Worm (Caenorhabditis elegans): ENCODE measurements around the gene F14F8.9.

DNA sequence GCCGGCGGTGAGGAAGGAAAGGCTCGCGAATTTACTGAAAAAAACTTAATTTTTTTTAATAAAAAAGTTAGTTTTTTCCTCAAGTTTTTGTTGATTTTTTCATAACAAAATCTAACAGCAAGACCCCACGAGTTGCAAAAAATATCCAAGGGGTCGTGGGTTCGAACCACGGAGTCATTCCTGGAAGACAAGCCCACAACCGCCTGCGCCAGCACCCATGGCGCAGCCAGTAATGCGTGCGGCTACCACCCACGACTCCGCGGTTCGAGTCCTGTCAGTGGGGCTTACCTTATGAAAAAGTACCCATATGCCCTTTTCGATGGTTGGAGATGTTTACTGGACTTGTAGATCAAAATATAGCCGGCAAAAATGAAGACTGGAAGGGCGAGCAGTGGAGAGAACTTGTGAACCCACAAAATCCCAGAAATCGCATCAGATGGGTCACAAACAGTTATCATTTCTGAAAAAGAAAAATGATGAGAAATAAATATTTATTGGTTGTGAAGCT, 45.6 kb downstream of the F14F8.9 start, which contains the start of gene Y70C5A.2:
- TF ChIP-seq pha-4 (tag; optimal IDR thresholded peaks at IDR 0.05) (no peak), lin-13 (tag; optimal IDR thresholded peaks at IDR 0.05) (no peak), tbx-8 (GFP tag; optimal IDR thresholded peaks at IDR 0.05) (no peak), sptf-1 (tag; optimal IDR thresholded peaks at IDR 0.05) (no peak), unc-120 (tag; optimal IDR thresholded peaks at IDR 0.05; ENCODE audit: poor library complexity, severe bottlenecking) (no peak), nhr-237 (tag; optimal IDR thresholded peaks at IDR 0.05) (no peak), snpc-4 (tag; optimal IDR thresholded peaks at IDR 0.05) (no peak), M03D4.4 (tag; optimal IDR thresholded peaks at IDR 0.05) (no peak), elt-1 (tag; optimal IDR thresholded peaks at IDR 0.05; ENCODE audit: borderline replicate concordance, insufficient read depth) (no peak), lsy-2 (tag; optimal IDR thresholded peaks at IDR 0.05) (no peak), nhr-28 (tag; optimal IDR thresholded peaks at IDR 0.05) (no peak), mep-1 (tag; optimal IDR thresholded peaks at IDR 0.05) (no peak), unc-62 (GFP tag; optimal IDR thresholded peaks at IDR 0.05) (no peak)
